Worm (Caenorhabditis elegans): ENCODE results near the gene C29G2.3.

DNA sequence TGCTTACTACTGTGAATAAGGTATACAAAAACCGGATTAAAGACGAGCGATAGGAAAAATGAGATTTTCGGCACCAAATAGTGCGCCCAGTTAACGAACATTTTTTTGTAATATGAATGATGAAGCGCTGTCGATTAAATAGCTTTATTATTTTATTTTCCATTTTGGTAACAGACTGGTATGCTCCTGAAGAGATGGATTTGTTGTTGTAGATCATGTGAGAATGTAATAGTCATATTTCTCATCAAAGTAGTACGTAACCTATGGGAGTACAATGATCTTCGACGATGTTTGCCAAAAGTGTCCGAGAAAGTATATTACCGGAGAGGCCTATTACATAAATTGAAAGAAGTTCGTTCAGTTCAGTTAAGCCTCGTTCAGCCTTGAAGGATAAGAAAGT, 10.1 kb upstream of the C29G2.3 start, which contains the start of gene srj-19:
- no peak for TF ChIP-seq nhr-237 (tag; optimal IDR thresholded peaks at IDR 0.05)
- no peak for TF ChIP-seq lin-13 (GFP tag; optimal IDR thresholded peaks at IDR 0.05)

All from whole organism, L4 larva.